Fruit fly (Drosophila melanogaster) whole organism, embryonic: ENCODE data around the gene CG16798.

Experiments
- CG12236 ChIP-seq: fragments of 200-800 bp; sonication (Bioruptor generic); optimal IDR thresholded peaks from 2 replicates; lab custom pipeline; 2016; ENCODE audit warnings: missing biosample characterization, missing genetic modification characterization
- CG17328 ChIP-seq: fragments of 200-800 bp; sonication (Bioruptor generic); IDR thresholded peaks from 2 replicates; pipeline ENCODE4 v1.3.6; 2022; ENCODE audit warnings: missing biosample characterization, missing genetic modification characterization
- CG32532 ChIP-seq: fragments of 200-800 bp; sonication (Bioruptor generic); IDR thresholded peaks from 2 replicates; pipeline ENCODE4 v1.3.6; 2022; ENCODE audit warnings: missing biosample characterization, missing genetic modification characterization
- dm ChIP-seq: fragments of 200-800 bp; sonication (Bioruptor generic); optimal IDR thresholded peaks from 3 replicates; lab custom pipeline; 2016; ENCODE audit warnings: missing biosample characterization, missing genetic modification characterization
- pnt ChIP-seq: fragments of 200-800 bp; sonication (Bioruptor generic); optimal IDR thresholded peaks from 3 replicates; lab custom pipeline; 2016; ENCODE audit warnings: missing biosample characterization, missing genetic modification characterization
- psq ChIP-seq: fragments of 200-800 bp; sonication (Bioruptor generic); optimal IDR thresholded peaks from 2 replicates; lab custom pipeline; 2017; ENCODE audit warnings: missing biosample characterization, missing genetic modification characterization
- tx ChIP-seq: fragments of 200-800 bp; sonication (Bioruptor generic); optimal IDR thresholded peaks from 2 replicates; lab custom pipeline; 2016; ENCODE audit warnings: missing biosample characterization, missing genetic modification characterization

DNA sequence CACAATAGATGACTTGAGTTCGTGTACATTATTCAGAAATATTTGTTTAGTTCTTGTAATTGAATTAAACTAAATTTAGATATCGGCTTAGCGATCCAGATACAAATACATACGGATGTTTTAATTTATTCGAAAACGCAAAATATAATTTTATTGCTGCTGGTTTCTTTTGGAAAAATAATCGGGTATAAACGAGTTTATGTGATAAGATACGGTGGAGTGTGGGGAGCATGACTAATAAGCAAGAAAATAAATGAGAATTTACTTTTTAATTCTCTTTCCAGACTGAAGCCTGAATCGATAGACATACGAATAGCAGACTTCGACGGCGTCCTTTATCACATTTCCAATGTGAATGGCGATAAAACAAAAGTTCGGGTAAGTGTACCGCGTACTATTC lies 37.9 kb upstream of the CG16798 start:
- TF ChIP-seq psq (GFP tag; lab: Kevin White, UChicago) = no peak
- no peak for TF ChIP-seq dm
- TF ChIP-seq pnt (GFP tag; lab: Kevin White, UChicago) = no peak
- TF ChIP-seq CG17328 (GFP tag; lab: Robert Waterston, UW) = no peak
- no peak for TF ChIP-seq tx (GFP tag; lab: Kevin White, UChicago)
- TF ChIP-seq CG12236 (GFP tag; lab: Kevin White, UChicago) = no peak
- no peak for TF ChIP-seq CG32532 (GFP tag; lab: Robert Waterston, UW)
